Worm (Caenorhabditis elegans) whole organism, L4 larva: ENCODE results near the gene Y41C4A.22.

Experiments used
- aly-2 ChIP-seq: sonication (generic microtip); optimal IDR thresholded peaks from 2 replicates; lab custom pipeline; 2018; ENCODE audit warnings: missing biosample characterization, missing genetic modification characterization
- nhr-48 ChIP-seq: sonication (generic microtip); optimal IDR thresholded peaks from 2 replicates; lab custom pipeline; 2016; ENCODE audit warnings: mild to moderate bottlenecking, missing genetic modification characterization, missing compliant biosample characterization
- ztf-11 ChIP-seq: fragments of 150-350 bp; optimal IDR thresholded peaks from 2 replicates; lab custom pipeline; 2014; ENCODE audit warnings: missing biosample characterization, missing genetic modification characterization

- TF ChIP-seq aly-2 (tag; lab: Kevin White, UChicago) (no peak), ztf-11 (no peak), nhr-48 (tag; lab: Kevin White, UChicago) (no peak)
Observed at ce11 chrIII:11689887-11690286, 5.2 kb upstream of the Y41C4A.22 start.
